Fruit fly (Drosophila melanogaster): Measurements from ENCODE around the gene Gen.
A peak's percentile ranks its signal among the peaks of the same experiment; 100 is the strongest.

DNA sequence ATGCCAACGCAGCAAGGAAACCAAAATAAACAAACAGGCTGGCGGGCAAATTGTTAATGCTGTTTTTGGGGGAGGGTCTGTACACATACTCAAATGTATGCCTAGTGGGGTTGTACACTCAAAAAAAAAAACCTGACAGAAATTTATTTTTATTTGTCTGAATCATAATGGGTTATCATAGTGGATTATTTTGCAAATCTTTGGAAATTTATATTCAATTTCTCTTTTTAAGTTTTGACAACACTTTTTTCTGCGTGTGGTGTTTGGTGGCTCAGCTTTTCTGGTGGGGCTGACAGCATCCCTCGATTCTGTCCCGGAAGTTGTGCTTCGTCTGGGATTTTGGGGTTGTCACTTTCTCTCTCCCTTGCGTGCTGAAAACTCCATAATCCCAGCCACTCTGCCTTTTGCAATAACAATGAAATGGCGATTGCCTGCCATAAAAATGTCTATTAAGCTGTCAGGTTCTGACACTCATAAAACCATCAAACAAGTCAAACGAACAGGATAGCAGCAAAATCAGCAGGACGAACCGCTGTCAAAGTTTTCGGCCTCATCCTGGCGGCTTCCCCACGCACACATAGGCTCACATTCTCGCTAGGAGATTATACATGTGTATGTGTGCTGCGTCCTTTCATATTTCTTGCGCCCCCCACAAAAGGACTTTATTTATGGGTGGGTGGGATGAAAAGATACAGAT is 2.9 kb upstream of the Gen start:
- TF ChIP-seq lola (GFP tag; optimal IDR thresholded peaks at IDR 0.05) (no peak), Hr78 (GFP tag; optimal IDR thresholded peaks at IDR 0.05) (no peak), Dif (GFP tag; optimal IDR thresholded peaks at IDR 0.05; ENCODE audit: partially characterized antibody) (no peak), fru (GFP tag; optimal IDR thresholded peaks at IDR 0.05) (peak; percentile 77)
